Fruit fly (Drosophila melanogaster) ovary, adult (tissue): ENCODE measurements around the gene CG2129.

Source experiments
- CG17801 ChIP-seq: fragments of 200-800 bp; optimal IDR thresholded peaks from 2 replicates; lab custom pipeline; 2019; ENCODE audit warnings: missing biosample characterization, mild to moderate bottlenecking, missing genetic modification characterization, moderate library complexity; ENCODE audit not compliant: partially characterized antibody

Gene CG2129

DNA sequence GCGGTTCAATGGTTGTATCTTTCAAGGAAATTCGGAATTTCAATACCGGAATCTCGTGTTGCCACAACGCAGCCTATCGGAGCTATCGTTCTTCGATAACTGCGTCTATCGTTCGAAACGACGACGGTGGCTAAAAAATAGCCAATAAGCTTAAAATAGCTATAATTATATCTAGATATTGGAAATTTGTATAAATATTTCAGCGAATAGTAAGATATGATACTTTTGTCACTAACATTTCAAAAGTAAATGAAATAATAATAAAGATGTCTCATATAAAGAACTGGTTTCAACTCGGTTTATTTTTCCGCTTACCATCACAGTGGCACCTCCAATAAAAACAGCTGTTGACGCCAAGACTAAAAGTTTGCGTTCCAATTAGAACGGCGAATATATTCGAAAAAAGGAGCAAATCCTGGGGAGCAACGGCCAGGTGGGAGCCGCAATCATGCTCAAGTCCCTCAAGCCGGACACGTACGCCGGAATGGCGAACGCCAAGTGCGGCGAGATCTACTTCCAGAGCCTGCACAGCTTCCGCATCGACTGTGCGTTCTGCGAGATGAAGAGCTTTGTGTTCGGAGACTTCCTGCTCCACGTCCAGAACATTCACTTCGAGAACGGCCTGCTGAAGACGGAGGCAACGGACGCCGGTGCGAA, at the start of gene CG2129, which contains the start of gene alpha-PheRS:
TSS of gene CG2129 (plus strand) at position 339 of the 657 bp plus-strand sequence.
TSS of gene alpha-PheRS (minus strand) at position 102 of the 657 bp plus-strand sequence.
- TF ChIP-seq CG17801 (GFP tag; lab: Kevin White, UChicago), result peak; percentile 75

DNA sequence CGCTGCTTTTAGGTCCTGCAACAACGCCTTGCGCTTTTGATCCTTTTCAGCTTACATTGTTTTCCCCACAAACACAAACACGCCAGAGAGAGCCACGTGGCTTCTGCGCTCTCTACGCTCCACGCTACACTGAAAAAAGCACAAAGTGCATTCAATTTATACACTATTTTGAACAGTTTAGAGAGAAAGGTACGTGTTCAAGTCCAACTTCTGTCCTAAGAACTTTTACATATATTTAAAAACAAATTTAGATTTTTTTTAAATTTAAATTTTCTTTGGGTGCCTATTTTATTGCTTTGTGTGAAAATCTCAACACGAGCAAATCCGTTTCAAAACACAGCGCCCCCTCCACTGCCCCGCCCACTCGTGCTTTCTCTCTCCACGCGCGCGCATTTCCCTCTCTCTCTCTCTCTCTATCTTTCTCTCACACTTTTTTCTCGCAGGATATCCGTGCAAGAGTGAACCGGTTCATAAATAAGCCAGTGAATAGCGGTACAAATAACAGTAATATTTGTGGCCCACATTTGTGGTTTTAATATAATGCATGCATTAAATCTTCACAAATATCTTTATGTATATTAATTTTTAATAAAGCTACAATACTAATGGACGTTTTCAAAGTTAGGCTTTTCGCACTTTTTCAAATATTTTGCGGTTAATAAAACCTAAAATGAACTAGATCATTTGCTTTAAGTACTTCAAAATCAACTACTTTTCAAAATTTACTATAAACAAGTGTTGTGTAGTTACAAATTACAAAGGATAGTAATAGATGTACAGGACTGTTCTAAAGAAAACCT, 45.4 kb upstream of the CG2129 start:
- peak; percentile 20 for TF ChIP-seq CG17801 (GFP tag; lab: Kevin White, UChicago)

dm6 chrX:8100826-8101079, 44.9 kb upstream of the CG2129 start:
- TF ChIP-seq CG17801 (GFP tag; lab: Kevin White, UChicago), result no peak

DNA sequence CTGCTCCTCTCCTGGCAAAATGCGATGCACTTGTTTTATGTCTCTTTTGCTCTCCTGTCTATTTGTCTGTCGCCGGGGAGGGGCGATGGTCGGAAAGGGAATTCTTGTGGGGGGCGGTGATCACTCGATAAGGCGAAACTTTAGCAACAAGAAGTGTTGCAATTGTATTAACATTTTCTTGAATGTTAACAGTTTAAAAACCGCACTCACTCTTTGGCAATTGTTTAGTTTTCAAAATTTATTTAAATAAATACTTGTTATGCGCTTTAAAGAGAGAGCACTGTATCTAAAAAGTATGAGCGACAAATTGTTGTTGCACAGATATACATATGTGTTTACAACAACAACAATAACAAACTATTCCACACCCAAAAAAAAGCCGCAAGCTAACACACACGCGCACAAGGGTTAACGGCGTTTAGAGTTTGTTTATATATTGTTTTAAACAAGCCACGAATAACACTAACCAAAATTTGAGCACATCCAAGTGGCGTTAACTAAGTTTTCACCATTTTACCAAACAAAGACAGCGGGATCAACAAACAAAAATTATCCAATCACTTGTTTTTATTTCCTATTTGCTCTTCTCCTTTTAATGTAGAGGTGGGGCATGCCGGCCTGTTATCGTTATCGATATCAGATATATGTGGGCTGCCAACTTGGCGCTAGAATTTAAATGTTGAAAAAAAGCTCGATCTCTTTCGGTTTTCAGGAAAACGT, 44.0 kb upstream of the CG2129 start, which contains the start of gene CG2258:
TSS of gene CG2258 (minus strand) at position 617 of the 720 bp plus-strand sequence.
- TF ChIP-seq CG17801 (GFP tag; lab: Kevin White, UChicago), result peak; percentile 98

dm6 chrX:8106281-8107050, 39.2 kb upstream of the CG2129 start:
- peak; percentile 6 for TF ChIP-seq CG17801 (GFP tag; lab: Kevin White, UChicago)

DNA sequence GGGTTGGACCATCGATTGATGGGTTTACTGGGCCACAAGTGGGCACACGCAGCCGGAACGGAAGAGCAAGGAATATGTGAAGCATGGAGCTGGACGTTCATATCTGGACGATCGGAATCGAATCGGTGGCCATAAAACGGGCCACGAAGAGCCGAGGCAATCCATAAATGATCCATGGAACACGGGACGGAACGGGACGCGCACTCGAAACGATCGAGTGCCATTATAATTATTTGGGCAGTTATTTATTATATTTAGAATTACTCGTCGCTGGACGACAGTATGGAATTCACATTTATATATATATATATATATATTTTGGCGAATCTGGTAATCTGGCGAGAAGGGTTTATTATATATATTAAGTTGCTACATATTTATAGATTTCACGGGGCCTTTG, 37.7 kb upstream of the CG2129 start:
- TF ChIP-seq CG17801 (GFP tag; lab: Kevin White, UChicago), result no peak

dm6 chrX:8110984-8111383, 34.7 kb upstream of the CG2129 start:
- no peak for TF ChIP-seq CG17801 (GFP tag; lab: Kevin White, UChicago)

- TF ChIP-seq CG17801 (GFP tag; lab: Kevin White, UChicago), result no peak
Measured at dm6 chrX:8112715-8113114, 32.9 kb upstream of the CG2129 start.

- TF ChIP-seq CG17801 (GFP tag; lab: Kevin White, UChicago), result peak; percentile 61
Measured at dm6 chrX:8113386-8114279, 32.0 kb upstream of the CG2129 start.

DNA sequence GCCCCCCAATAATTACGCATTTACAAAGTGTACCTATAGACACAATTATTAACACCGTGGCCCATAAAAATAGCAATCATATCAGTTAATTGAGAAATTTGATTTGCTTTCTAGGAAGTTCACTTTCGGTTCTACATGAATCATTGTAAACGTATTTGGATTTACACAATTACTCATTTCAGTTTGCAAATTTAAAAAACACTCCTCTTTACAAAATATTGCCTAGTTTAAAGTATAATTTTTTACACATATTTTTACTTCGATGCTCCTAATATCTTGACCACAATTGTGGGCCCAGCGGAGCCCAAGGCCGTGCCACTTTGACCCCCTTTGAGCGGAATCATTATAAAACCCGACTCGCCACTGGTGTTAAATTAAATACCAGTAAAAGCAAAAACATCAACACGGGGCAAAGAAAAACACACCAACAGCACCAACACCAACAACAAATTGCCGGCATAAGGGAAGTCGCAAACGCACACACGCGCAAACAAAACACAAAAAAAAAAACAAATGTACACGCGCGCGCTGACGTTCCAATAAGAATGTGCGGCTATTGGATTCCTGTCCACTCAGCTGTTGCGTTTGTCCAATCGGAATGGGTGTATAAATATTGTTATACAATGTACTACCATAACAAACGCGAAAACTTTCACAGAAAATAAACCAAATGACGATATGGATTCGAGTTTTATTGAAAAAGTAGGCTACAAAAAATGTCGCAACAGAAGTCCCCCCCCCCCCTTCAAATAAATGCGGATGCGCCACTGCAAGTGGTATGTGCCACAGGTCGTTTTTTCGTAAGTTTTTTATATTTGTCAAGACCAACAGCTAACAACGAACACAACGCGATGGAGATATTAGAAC, 30.9 kb upstream of the CG2129 start:
- peak; percentile 72 for TF ChIP-seq CG17801 (GFP tag; lab: Kevin White, UChicago)

DNA sequence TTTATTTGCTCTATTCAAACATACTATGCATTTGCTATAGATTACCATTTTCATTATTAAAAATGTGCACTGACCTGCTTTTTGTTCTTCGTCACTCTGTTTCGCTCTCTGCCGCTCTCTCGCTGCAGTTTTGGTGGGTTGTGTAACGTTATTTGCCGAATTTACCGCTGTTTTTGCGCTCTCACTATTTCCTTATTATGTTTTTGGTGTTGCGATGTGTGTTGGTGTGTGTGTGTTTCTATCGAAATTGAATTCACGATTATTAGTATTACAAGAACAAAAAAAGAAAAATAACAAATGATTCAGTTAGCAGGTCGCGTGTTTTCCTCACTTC, 30.3 kb upstream of the CG2129 start:
- TF ChIP-seq CG17801 (GFP tag; lab: Kevin White, UChicago), result no peak

DNA sequence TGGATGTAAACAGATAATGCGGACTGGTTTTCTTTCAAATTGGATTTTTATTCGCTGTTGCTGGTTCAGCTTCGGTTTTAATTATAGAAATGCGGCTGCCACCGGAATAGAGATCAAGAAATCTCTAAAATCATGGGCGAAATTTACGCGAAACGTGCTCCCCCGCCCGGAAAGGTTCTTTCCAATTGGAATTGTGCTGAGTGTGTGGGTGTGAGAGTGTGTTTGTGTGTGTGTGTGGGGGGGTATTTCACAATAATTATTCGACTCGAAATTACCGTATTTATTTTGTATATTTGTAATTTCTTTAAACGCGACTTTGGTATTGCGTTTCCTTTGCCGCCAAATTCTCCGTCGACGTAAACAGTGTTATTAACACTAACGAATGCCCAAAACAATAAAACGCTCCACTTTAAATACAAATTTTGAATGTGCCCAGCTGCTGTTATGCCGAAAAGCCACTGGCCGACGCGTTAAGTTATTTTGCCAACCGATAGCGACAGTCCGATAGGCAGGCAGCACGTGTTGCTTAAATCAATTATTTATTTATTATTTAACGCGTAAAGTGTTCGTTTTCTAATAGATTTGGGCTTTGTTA, 29.8 kb upstream of the CG2129 start, which contains the start of gene Gclc:
TSS of gene Gclc (minus strand) at position 431 of the 595 bp plus-strand sequence.
- no peak for TF ChIP-seq CG17801 (GFP tag; lab: Kevin White, UChicago)
